Worm (Caenorhabditis elegans): ENCODE measurements around the gene F23F12.12.

DNA sequence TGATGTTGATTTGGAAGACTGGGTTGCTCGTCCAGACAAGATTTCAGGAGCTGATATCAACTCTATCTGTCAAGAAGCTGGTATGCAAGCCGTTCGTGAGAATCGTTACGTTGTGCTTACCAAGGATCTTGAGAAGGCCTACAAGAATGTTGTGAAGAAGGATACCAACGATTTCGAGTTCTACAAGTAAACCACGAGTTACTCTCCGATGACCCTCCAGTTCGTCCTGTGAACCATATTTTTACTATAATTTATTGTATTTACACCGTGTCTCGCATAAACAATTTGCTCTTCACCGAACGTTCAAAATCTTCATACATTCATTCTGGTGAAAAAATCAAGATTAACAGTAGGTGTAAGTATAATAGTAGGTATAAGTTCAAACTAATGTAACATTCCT, 16.9 kb upstream of the F23F12.12 start:
- TF ChIP-seq W03F9.2 (tag; optimal IDR thresholded peaks at IDR 0.05) = no peak
- TF ChIP-seq him-1 (tag; optimal IDR thresholded peaks at IDR 0.05) = no peak
- no peak for TF ChIP-seq dao-5 (tag; optimal IDR thresholded peaks at IDR 0.05)
